Fruit fly (Drosophila melanogaster) ovary, adult (tissue): ENCODE data around the gene Eig71Ek.

Source experiments
- CG17801 ChIP-seq: fragments of 200-800 bp; optimal IDR thresholded peaks from 2 replicates; lab custom pipeline; 2019; ENCODE audit warnings: missing biosample characterization, mild to moderate bottlenecking, missing genetic modification characterization, moderate library complexity; ENCODE audit not compliant: partially characterized antibody

Eig71Ek gene

DNA sequence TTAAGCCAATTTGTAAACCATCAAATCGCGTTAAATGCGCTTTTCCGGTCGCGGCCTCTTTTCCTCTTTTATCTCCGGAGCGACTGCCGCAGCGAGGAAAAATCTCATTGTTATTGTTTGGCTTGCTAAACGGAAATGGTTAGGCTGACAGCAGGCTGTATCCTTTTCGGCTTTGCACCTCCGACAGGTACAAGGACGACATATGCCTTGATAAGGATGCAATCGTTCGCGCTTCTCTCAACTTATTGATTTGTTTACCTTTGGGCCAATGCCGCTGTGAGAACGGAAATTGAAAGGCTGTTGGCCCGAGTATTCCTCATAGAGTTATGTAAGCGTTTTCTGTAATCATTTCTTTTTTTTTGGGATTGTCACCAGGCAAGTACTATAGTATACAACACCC is 22.5 kb upstream of the Eig71Ek start:
- no peak for TF ChIP-seq CG17801 (GFP tag; lab: Kevin White, UChicago)

DNA sequence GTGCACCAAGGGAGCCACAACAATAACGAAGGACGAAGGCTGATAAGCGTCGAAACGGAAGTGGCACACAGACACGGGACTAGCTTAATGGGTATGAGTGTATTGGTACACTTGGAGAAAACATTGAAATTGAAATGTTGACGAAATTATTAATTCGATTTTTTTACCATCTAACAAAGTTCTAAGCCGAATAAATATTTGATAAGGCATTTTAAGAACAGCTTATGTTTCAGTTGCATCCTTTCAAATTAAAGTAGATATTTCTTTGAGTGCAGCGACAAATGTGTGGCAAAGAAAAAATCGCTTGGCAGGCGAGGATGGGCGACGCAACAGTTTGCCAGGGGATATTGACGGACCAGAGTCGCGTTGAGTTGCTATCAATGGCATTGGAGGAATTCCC is 21.1 kb upstream of the Eig71Ek start:
- TF ChIP-seq CG17801 (GFP tag; lab: Kevin White, UChicago) = no peak

DNA sequence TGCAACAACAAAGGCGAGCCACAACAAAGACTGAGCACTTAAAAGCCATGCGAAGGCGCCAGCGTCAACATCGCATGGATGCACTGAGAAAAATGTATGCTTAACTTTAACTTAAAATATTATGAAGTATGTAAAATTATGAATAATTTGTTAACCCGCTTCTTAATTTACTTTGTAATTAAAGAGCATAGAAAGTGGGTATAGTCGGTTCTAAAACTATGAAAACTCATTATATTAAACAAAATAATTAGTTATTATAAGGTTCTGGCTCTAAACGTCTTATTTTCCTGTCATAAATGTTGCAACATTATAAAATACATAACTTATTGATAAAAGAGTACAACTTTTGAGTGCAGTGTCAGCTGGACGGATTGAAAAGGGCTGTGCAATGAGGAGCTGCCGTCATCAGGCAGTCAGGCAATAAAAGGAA is 19.4 kb upstream of the Eig71Ek start:
- TF ChIP-seq CG17801 (GFP tag; lab: Kevin White, UChicago) = no peak

DNA sequence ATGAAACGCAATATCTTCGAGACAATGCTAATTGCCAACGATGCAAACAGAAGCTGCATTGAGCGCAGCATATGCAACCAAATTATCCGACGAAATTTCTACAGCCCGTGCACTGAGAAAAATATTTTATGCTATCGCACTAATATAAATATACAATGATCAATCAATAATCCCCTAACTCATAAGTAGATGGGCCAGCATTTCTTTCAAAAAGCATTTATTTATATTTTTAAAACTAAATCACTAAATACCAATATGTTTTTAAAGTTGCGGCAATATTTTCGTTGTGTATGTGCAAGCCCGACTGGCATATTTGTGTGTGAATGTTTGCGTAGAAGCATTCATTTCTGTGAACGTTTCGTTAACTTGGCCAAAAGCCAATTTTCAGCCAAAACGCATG is 14.9 kb upstream of the Eig71Ek start:
- no peak for TF ChIP-seq CG17801 (GFP tag; lab: Kevin White, UChicago)

DNA sequence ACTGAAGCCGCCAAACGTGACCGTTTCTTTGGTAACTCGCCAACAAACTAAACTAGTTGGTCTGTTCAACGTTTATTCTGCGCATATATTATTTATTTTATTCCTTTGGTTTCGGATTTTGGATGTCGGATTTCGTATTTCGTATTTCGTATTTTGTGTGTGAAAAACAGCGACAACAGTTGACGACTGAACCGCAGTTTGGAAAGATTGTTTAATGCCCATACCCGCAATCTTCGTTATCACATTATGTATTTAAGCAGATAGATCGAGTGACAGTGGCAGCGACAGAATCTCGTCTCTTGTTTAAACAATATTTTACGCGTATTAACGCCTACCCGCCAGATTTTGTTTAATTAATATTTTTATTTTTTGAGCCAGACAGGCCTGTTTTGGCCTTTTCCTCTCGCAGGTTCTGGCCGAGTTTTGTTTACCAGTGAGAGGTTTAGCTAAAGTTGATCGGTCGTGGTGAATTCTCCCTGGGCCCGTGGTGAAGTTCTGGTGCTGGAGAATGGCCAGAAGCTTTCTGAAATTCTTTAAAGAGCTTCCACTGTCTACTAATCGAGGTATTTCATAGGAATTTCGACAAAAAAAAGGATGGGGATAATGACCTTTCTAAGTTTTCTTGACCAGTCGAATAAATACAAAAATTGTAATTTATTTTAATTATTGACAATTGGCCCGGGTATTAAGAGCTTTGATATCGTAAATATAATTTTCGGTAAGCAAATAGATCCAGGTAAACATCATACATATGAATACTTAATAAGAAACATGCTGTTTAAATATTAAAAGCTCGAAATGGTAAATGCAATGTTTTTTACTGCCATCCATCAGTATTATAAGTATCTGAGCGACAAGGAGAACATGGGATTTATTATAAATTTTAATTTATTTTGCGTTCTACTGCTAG is 13.1 kb upstream of the Eig71Ek start, which contains the start of the genes comm3 and CG43083:
Gene comm3 (minus strand): TSS at position 51 of the 910 bp plus-strand sequence.
Gene CG43083 (plus strand): TSS at position 860 of the 910 bp plus-strand sequence.
- no peak for TF ChIP-seq CG17801 (GFP tag; lab: Kevin White, UChicago)

DNA sequence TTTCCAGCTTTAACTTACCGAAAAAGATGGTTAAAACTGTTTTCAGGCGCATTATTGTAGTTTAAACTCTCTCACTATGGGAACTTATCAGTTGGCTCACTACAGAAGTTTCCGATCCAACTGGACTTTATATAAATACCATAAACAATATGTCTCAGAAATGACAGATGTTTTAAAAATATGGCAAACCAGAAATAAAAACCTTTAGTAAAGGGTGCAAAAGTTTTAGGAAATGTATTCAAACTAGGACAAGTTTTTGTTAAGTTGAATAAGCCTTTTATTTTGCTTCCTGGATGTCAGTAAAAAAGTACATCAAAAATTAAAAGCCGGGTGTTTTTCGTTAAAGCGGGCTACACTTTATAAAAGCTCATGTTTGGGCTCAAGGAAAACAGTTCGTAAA is 11.5 kb upstream of the Eig71Ek start, which contains the start of the genes Eig71Ea and Eig71Eb:
Gene Eig71Ea (minus strand): TSS at position 101 of the 400 bp plus-strand sequence.
Gene Eig71Eb (plus strand): TSS at position 376 of the 400 bp plus-strand sequence.
- no peak for TF ChIP-seq CG17801 (GFP tag; lab: Kevin White, UChicago)

DNA sequence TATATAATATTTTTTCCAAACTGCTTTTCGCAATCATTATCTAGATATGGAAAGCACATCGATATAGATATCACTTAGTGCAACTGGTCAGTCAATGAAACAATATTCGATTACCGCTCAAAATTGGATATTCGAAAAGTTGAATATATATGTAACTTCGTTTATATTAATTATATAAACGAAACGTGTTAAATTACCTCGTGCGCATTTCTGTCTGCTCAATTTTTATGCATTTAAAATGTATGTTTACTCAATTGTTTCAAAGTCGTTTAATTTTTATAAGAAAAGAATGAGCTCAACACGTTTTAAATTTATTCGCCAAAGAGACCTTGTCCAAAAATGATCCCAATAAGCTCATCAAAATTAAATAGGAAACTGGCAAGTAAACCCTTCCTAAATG is 10.5 kb upstream of the Eig71Ek start, which contains the start of gene CG43084:
Gene CG43084 (plus strand): TSS at position 301 of the 400 bp plus-strand sequence.
- TF ChIP-seq CG17801 (GFP tag; lab: Kevin White, UChicago) = no peak

DNA sequence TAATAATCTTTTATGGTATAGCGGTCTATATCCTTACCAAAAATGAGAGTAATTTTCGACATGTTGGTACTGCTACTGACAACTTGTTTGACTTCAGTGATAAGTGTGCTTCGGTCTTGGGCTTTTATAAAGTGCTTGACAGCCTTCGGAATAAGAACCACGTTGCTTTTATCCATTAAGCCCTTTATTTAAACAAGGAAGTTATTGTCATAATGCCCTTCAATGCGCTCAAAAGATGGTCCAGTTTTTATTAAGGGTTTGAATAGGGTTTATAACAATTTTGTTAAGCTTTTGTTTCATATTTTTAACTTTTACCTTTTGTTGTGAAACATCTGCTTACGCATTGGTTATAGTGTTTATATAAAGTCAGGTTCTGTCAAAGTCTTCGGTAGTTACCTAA is 8.9 kb upstream of the Eig71Ek start, which contains the start of the genes Eig71Ec and Eig71Ed:
Gene Eig71Ec (minus strand): TSS at position 101 of the 400 bp plus-strand sequence.
Gene Eig71Ed (plus strand): TSS at position 384 of the 400 bp plus-strand sequence.
- TF ChIP-seq CG17801 (GFP tag; lab: Kevin White, UChicago) = no peak

DNA sequence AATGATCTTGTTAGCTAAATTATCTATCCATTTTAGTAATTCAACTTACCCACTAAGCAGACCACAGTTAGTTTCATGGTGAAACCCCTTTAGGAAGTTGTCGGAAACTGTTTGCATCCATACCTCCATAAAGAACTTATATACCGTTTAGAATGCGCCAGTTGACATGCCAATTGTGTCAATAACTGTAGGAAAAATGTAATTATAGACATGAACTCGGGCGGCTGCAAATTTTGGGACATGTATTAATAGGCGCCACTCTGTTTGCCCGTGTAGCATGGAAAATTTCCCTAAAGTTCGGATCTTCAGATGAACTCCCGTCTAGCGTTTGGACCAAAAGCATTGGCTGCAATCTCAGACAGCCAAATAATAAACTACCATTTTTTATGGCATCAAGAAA is 5.1 kb upstream of the Eig71Ek start, which contains the start of gene Eig71Ee:
Gene Eig71Ee (minus strand): TSS at position 101 of the 400 bp plus-strand sequence.
- no peak for TF ChIP-seq CG17801 (GFP tag; lab: Kevin White, UChicago)

DNA sequence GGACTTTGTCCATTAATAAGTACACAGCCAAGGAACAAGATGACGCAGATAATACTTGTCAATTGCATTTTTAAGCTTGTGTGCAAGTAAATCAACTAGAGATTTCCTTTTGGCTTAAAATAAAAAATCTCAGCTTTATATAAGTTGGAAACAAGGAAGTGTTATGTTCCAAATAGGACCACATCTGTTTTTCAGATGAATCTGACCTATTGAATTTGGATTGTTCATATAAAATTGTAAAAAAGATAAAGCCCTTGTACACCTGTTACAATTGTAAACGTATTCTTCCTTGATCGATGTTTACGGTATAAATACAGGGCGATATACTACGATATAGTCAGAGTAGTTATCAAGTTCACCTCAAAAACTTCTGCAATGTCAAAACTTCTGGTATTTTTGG is 3.8 kb upstream of the Eig71Ek start, which contains the start of the genes Eig71Ef and Eig71Eg:
Gene Eig71Ef (minus strand): TSS at position 101 of the 400 bp plus-strand sequence.
Gene Eig71Eg (plus strand): TSS at position 339 of the 400 bp plus-strand sequence.
- no peak for TF ChIP-seq CG17801 (GFP tag; lab: Kevin White, UChicago)

DNA sequence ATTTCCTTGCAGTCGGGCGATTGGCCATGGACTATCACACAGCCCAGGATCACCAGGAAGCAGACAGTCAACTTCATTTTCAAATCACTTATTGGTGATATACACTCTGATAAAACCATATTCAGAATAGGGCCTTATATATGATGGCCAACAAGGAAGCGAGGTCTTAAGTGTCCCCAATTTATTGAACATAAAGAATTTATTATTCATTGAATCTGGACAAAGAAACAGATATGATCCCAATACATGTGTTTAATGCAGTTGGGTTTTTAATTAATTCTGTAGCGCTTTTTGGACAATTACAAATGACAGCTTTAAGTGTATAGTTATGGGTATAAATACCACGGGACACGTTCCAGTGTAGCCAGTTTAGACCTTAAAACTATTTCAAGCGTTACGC is 1.7 kb upstream of the Eig71Ek start, which contains the start of the genes Eig71Eh and Eig71Ei:
Gene Eig71Eh (minus strand): TSS at position 101 of the 400 bp plus-strand sequence.
Gene Eig71Ei (plus strand): TSS at position 367 of the 400 bp plus-strand sequence.
- no peak for TF ChIP-seq CG17801 (GFP tag; lab: Kevin White, UChicago)

DNA sequence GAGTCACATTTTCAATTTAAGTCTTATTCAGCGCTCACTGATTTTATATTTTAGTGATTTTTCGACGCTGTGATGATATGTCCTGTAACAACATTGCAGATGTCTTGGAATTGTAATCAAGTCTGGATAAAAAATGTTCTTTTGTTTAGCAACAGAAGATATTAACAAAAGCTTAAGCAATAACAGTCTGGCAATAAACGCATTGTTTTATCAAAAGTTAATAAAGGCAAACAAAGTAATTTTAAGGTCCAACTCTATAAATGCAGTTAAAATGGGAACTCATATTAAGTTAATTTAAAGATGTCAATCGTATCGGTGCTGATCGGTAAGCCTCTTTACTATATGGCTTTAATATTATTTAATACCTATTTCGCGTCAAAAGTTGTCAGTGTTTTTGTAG is 519 bp downstream of the Eig71Ek start, which contains the start of gene CG43082:
Gene CG43082 (plus strand): TSS at position 301 of the 400 bp plus-strand sequence.
- no peak for TF ChIP-seq CG17801 (GFP tag; lab: Kevin White, UChicago)

DNA sequence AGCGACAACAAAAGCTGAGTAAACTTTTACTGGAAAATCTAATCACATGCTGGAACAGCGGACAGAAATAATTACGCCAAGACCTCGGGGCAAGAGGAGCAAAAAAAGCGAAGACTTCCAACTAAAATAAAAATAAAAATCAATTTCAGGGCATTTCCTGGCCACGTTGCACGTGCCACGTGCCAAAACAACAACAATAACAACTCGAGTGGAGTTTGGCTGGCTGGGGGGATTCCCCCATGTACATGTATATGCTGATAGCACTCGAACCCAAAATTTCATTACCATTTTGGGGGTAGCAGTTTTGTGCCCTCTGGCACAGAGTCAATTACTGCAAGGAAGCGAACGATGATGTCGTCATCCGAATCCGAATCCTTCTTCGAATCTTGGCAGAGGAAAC is 1.5 kb downstream of the Eig71Ek start:
- no peak for TF ChIP-seq CG17801 (GFP tag; lab: Kevin White, UChicago)

DNA sequence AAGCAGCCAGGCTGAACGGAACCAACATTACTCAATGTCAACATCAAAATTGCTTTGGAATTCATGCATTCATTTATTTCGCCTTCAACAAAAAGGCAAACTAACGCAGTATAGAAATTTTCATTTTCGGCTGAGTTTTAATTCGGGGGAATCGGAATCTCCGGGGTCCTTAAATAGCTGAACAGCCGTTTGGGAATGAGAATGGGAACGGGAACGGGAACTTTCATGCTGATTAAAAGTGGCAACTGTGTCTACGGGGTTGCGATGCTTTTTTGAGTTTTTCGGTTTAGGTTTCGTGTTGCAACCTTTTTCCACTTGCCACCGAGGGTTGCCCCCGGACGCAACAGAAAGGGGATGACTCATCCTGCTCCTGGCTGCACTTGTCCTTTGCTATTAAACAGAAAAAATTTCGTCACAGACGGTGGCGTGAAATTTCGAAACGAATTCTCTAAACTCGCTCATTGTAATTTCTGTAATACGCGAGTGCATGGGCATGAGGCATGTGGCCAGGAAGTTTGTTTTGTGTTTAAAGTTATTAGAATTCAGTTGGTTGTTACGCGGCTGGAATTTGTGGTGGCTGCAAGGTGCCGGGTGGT is 3.2 kb downstream of the Eig71Ek start:
- no peak for TF ChIP-seq CG17801 (GFP tag; lab: Kevin White, UChicago)
